Fruit fly (Drosophila melanogaster) whole organism, pupa: Measurements from ENCODE around the gene Spn38F.

Experiments
- CG12605 ChIP-seq: fragments of 200-800 bp; sonication (Bioruptor generic); IDR thresholded peaks from 2 replicates; pipeline ENCODE4 v1.3.6; 2022; ENCODE audit warnings: missing biosample characterization, missing genetic modification characterization
- CG15710 ChIP-seq: fragments of 200-800 bp; sonication (Bioruptor generic); optimal IDR thresholded peaks from 2 replicates; lab custom pipeline; 2018; ENCODE audit warnings: missing biosample characterization, mild to moderate bottlenecking, missing genetic modification characterization, moderate library complexity
- CG4496 ChIP-seq: fragments of 200-800 bp; sonication (Bioruptor generic); IDR thresholded peaks from 3 replicates; pipeline ENCODE4 v1.3.6; 2022; ENCODE audit warnings: missing biosample characterization, missing genetic modification characterization
- Snoo ChIP-seq: fragments of 200-800 bp; sonication (Bioruptor generic); optimal IDR thresholded peaks from 3 replicates; lab custom pipeline; 2017; ENCODE audit warnings: missing biosample characterization, mild to moderate bottlenecking, missing genetic modification characterization, inconsistent platforms

DNA sequence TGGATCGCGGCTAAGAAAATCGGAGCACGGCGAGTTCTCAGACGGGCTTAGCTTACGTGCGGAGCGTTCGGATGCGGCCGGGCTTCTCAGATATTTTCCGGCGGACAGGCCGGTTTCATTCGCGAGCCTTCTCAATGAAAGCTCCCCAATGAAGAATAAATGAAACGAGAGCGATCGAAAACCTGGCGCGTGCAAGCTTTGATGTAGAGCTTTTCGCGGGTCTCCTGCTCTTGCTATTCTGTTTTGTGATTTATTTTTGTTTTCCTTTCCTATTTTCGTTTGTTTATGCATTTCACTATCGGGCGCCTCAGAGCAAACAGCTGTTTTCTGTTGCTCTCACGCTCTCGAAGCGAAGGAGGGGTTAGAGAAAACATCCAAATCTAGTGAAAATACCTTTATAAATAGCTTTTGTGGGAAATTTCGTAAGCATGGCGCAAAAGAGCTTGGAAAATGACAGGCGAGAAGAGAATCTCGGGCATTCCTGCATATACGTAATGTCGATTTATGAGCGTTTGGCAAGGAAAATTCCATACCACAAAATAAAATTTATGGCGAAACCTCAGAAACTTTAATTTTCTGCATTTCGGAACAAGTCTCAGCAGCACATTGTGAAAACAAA lies 48.2 kb upstream of the Spn38F start:
- TF ChIP-seq CG15710 (tag; lab: Kevin White, UChicago): no peak
- TF ChIP-seq CG12605: no peak
- TF ChIP-seq CG4496 (GFP tag; lab: Robert Waterston, UW): no peak
- TF ChIP-seq Snoo (tag; lab: Kevin White, UChicago): no peak
